Fruit fly (Drosophila melanogaster) whole organism, embryonic: Measurements from ENCODE around the gene Arf4.

Source experiments
- D19B ChIP-seq: fragments of 200-800 bp; sonication (Bioruptor generic); optimal IDR thresholded peaks from 2 replicates; lab custom pipeline; 2017; ENCODE audit warnings: missing biosample characterization, mild to moderate bottlenecking, missing genetic modification characterization
- Dip2 ChIP-seq: fragments of 200-800 bp; sonication (Bioruptor generic); IDR thresholded peaks from 2 replicates; pipeline ENCODE4 v1.3.6; 2022; ENCODE audit warnings: missing biosample characterization, missing genetic modification characterization
- ERR ChIP-seq: fragments of 200-800 bp; sonication (Bioruptor generic); optimal IDR thresholded peaks from 2 replicates; lab custom pipeline; 2016; ENCODE audit warnings: missing biosample characterization, missing genetic modification characterization
- Lhr ChIP-seq: fragments of 200-800 bp; sonication (Bioruptor generic); optimal IDR thresholded peaks from 3 replicates; lab custom pipeline; 2017; ENCODE audit warnings: mild to moderate bottlenecking, missing biosample characterization, missing genetic modification reagents, missing genetic modification characterization
- Pdp1 ChIP-seq, 2 experiments: fragments of 200-800 bp; sonication (Bioruptor generic); optimal IDR thresholded peaks; 3 replicates each; lab custom pipeline; 2016; ENCODE audit warnings: missing biosample characterization in 2 of 2, missing genetic modification characterization in 2 of 2, mild to moderate bottlenecking in 1 of 2, moderate library complexity in 1 of 2
- aop ChIP-seq: fragments of 200-800 bp; sonication (Bioruptor generic); IDR thresholded peaks from 2 replicates; pipeline ENCODE4 v1.3.6; 2022; ENCODE audit warnings: missing biosample characterization, missing genetic modification characterization
- chm ChIP-seq: fragments of 200-800 bp; sonication (Bioruptor generic); IDR thresholded peaks from 2 replicates; pipeline ENCODE4 v1.3.6; 2022; ENCODE audit warnings: missing biosample characterization, missing genetic modification characterization
- dm ChIP-seq: fragments of 200-800 bp; sonication (Bioruptor generic); optimal IDR thresholded peaks from 3 replicates; lab custom pipeline; 2016; ENCODE audit warnings: missing biosample characterization, missing genetic modification characterization
- slbo ChIP-seq: fragments of 200-800 bp; sonication (Bioruptor generic); IDR thresholded peaks from 2 replicates; pipeline ENCODE4 v1.3.6; 2022; ENCODE audit warnings: missing biosample characterization, missing genetic modification characterization
- stwl ChIP-seq: fragments of 200-800 bp; sonication (Bioruptor generic); optimal IDR thresholded peaks from 3 replicates; lab custom pipeline; 2018; ENCODE audit warnings: missing biosample characterization, mild to moderate bottlenecking, missing genetic modification characterization, moderate library complexity
- zf30C ChIP-seq: fragments of 200-800 bp; sonication (Bioruptor generic); optimal IDR thresholded peaks from 3 replicates; lab custom pipeline; 2018; ENCODE audit warnings: missing biosample characterization, mild to moderate bottlenecking, missing genetic modification characterization

DNA sequence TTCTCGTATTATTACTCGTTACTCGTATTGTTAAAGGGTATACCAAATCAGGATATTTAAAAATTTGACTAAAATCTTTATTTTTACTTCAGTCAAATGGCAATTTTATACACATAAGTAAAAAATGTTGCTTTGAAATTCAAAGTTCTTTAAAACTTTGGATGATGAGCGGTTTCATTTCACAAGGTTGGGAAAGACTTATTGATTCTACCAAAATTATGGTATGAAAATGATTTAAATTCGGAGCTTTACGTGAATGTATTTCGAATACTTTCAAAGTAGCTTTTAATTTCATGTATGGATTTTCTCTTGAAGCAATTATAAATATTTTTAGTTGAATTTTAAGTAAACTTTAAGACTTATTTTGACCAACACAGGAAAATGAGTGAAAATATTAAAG is 23.2 kb downstream of the Arf4 start, which contains the start of gene Kif3C:
- no peak for TF ChIP-seq dm (GFP tag; lab: Kevin White, UChicago)
- no peak for TF ChIP-seq chm
- TF ChIP-seq slbo (GFP tag; lab: Robert Waterston, UW), result no peak
- TF ChIP-seq Dip2 (GFP tag; lab: Robert Waterston, UW), result no peak
- no peak for TF ChIP-seq D19B (GFP tag; lab: Kevin White, UChicago)
- TF ChIP-seq aop (GFP tag; lab: Robert Waterston, UW), result no peak
- TF ChIP-seq ERR (GFP tag; lab: Kevin White, UChicago), result no peak
- no peak for TF ChIP-seq zf30C (GFP tag; lab: Kevin White, UChicago)
- TF ChIP-seq stwl, result no peak
- no peak for TF ChIP-seq Pdp1 (GFP tag; optimal IDR thresholded peaks at IDR 0.05; lab: Kevin White, UChicago)
- no peak for TF ChIP-seq Lhr (GFP tag; lab: Kevin White, UChicago)
